Fruit fly (Drosophila melanogaster) whole organism, wandering third instar larva: ENCODE results near the gene CG31729.

Experiments
- Abd-B ChIP-seq: fragments of >200 bp; optimal IDR thresholded peaks from 2 replicates; lab custom pipeline; 2017; ENCODE audit warnings: missing biosample characterization, missing genetic modification characterization
- CG32264 ChIP-seq: fragments of 200-800 bp; sonication (Bioruptor generic); optimal IDR thresholded peaks from 2 replicates; lab custom pipeline; 2016; ENCODE audit warnings: missing biosample characterization, missing genetic modification characterization
- CG9705 ChIP-seq: fragments of 200-800 bp; sonication (Bioruptor generic); optimal IDR thresholded peaks from 2 replicates; lab custom pipeline; 2018; ENCODE audit warnings: missing biosample characterization, mild to moderate bottlenecking, missing genetic modification characterization
- Dfd ChIP-seq: fragments of >200 bp; optimal IDR thresholded peaks from 2 replicates; lab custom pipeline; 2017; ENCODE audit warnings: missing biosample characterization, missing genetic modification characterization
- Dif ChIP-seq: fragments of 200-275, 200-300 bp; sonication (Bioruptor generic); optimal IDR thresholded peaks from 2 replicates; lab custom pipeline; 2018; ENCODE audit warnings: missing biosample characterization, missing genetic modification characterization; ENCODE audit not compliant: partially characterized antibody
- GATAd ChIP-seq: sonication (Bioruptor generic); optimal IDR thresholded peaks from 2 replicates; lab custom pipeline; 2016; ENCODE audit warnings: missing biosample characterization, missing genetic modification characterization
- Hnf4 ChIP-seq: fragments of 200-800 bp; sonication (Bioruptor generic); optimal IDR thresholded peaks from 2 replicates; lab custom pipeline; 2016; ENCODE audit warnings: missing biosample characterization, mild to moderate bottlenecking, missing genetic modification characterization
- Hr78 ChIP-seq: fragments of >200 bp; optimal IDR thresholded peaks from 2 replicates; lab custom pipeline; 2017; ENCODE audit warnings: missing biosample characterization, missing genetic modification characterization
- Jra ChIP-seq: sonication (Bioruptor generic); optimal IDR thresholded peaks from 2 replicates; lab custom pipeline; 2016; ENCODE audit warnings: missing biosample characterization, missing genetic modification characterization
- Mio ChIP-seq: sonication (Bioruptor generic); optimal IDR thresholded peaks from 2 replicates; lab custom pipeline; 2016; ENCODE audit warnings: missing biosample characterization, missing genetic modification characterization
- Myc ChIP-seq: fragments of >200 bp; optimal IDR thresholded peaks from 2 replicates; lab custom pipeline; 2017
- N ChIP-seq: fragments of >200 bp; optimal IDR thresholded peaks from 2 replicates; lab custom pipeline; 2018; ENCODE audit warnings: missing biosample characterization, missing external identifiers, missing genetic modification characterization
- OdsH ChIP-seq: fragments of 200-800 bp; sonication (Bioruptor generic); optimal IDR thresholded peaks from 2 replicates; lab custom pipeline; 2016; ENCODE audit warnings: missing biosample characterization, mild to moderate bottlenecking, missing genetic modification characterization
- Rel ChIP-seq, 2 experiments: fragments of 200-800 bp; sonication (Bioruptor generic) in 1 of 2; optimal IDR thresholded peaks; 2 replicates in 1 of 2; 3 replicates in 1 of 2; lab custom pipeline; 2016 to 2019; ENCODE audit warnings: mild to moderate bottlenecking in 2 of 2, missing biosample characterization in 2 of 2, missing genetic modification characterization in 2 of 2, moderate library complexity in 1 of 2
- Vsx2 ChIP-seq: fragments of 200-300, 225-300 bp; sonication (Bioruptor generic); optimal IDR thresholded peaks from 2 replicates; lab custom pipeline; 2018; ENCODE audit warnings: missing biosample characterization, missing genetic modification characterization; ENCODE audit not compliant: partially characterized antibody
- br ChIP-seq: fragments of 200-800 bp; sonication (Bioruptor generic); optimal IDR thresholded peaks from 2 replicates; lab custom pipeline; 2016; ENCODE audit warnings: missing biosample characterization, missing genetic modification characterization
- brk ChIP-seq: fragments of 200-800 bp; sonication (Bioruptor generic); optimal IDR thresholded peaks from 2 replicates; lab custom pipeline; 2016; ENCODE audit warnings: missing biosample characterization, mild to moderate bottlenecking, missing genetic modification characterization
- dl ChIP-seq, 2 experiments: fragments of 175-275, 200-275 bp in 1 of 2; fragments of 200-275 bp in 1 of 2; sonication (Bioruptor generic); optimal IDR thresholded peaks; lab custom pipeline; 2018; ENCODE audit warnings: mild to moderate bottlenecking in 2 of 2, missing biosample characterization in 2 of 2, missing genetic modification characterization in 2 of 2, moderate library complexity in 2 of 2; ENCODE audit not compliant: partially characterized antibody in 2 of 2, insufficient read depth in 1 of 2
- dsf ChIP-seq: sonication (Bioruptor generic); optimal IDR thresholded peaks from 2 replicates; lab custom pipeline; 2016; ENCODE audit warnings: missing biosample characterization, missing genetic modification characterization, borderline replicate concordance
- ey ChIP-seq: fragments of 200-800 bp; sonication (Bioruptor generic); optimal IDR thresholded peaks from 2 replicates; lab custom pipeline; 2016; ENCODE audit warnings: missing biosample characterization, missing genetic modification characterization
- fru ChIP-seq: fragments of 200-800 bp; sonication (Bioruptor generic); optimal IDR thresholded peaks from 3 replicates; lab custom pipeline; 2016; ENCODE audit warnings: missing biosample characterization, mild to moderate bottlenecking, missing genetic modification characterization
- h ChIP-seq: fragments of 200-800 bp; sonication (Bioruptor generic); optimal IDR thresholded peaks from 3 replicates; lab custom pipeline; 2016; ENCODE audit warnings: missing biosample characterization, mild to moderate bottlenecking, missing genetic modification characterization
- jim ChIP-seq: fragments of 175-275, 200-325 bp; sonication (Bioruptor generic); optimal IDR thresholded peaks from 2 replicates; lab custom pipeline; 2016; ENCODE audit warnings: missing biosample characterization, mild to moderate bottlenecking, missing genetic modification characterization
- pan ChIP-seq: fragments of >200 bp; optimal IDR thresholded peaks from 2 replicates; lab custom pipeline; 2017
- rgr ChIP-seq: fragments of 200-800 bp; sonication (Bioruptor generic); optimal IDR thresholded peaks from 3 replicates; lab custom pipeline; 2016; ENCODE audit warnings: missing biosample characterization, mild to moderate bottlenecking, missing genetic modification characterization
- sv ChIP-seq: fragments of 200-800 bp; sonication (Bioruptor generic); optimal IDR thresholded peaks from 3 replicates; lab custom pipeline; 2016; ENCODE audit warnings: missing biosample characterization, missing genetic modification characterization
- tai ChIP-seq: sonication (Bioruptor generic); optimal IDR thresholded peaks from 2 replicates; lab custom pipeline; 2016; ENCODE audit warnings: missing biosample characterization, missing genetic modification characterization
- usp ChIP-seq: fragments of >200 bp; optimal IDR thresholded peaks from 2 replicates; lab custom pipeline; 2017; ENCODE audit warnings: missing biosample characterization, missing genetic modification characterization

CG31729 gene

DNA sequence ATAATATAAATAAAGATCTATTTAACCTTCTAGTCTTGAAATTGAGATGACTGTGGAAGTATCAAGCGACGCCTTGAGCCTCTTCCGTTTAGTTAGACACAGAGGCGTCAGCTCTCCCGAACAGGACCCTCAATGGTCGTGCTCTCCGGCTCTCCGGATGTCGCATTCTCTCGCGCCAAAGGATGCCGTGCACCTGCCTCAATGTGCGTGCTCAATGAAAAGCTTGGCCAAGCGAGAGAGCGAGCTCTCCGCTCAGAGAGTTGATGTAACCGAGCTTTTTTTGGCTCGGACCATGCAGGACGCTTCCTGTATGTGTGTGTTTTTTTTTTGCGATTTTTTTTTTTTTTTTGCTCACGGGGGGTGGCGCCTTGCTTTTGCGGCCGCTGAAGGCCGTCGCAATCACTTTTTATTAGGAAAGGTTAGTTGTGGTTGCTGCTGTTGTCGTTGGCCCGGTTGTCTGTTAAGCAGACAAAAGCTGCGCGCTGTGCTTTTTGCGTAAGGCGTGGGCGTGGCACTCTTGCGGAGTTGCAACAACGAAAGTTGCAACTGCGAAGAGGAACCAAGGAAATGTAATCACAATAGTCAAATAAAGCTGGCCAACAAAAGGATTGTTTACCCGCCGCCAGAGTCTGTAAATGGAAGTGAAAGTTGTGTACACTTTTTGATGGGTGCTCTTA, 42.2 kb downstream of the CG31729 start:
- no peak for TF ChIP-seq tai (GFP tag; lab: Kevin White, UChicago)
- TF ChIP-seq Dif (GFP tag; lab: Kevin White, UChicago) = peak; percentile 2
- TF ChIP-seq, all 38 proteins: peak for 1

dm6 chr2L:13332736-13333135, 42.9 kb downstream of the CG31729 start:
- TF ChIP-seq dl (GFP tag; optimal IDR thresholded peaks at IDR 0.05; lab: Kevin White, UChicago; ENCODE audit: insufficient read depth in 1 of 2, partially characterized antibody in 2 of 2) = no peak
- no peak for TF ChIP-seq pan (lab: Kevin White, UChicago)
- no peak for TF ChIP-seq Myc (lab: Kevin White, UChicago)
- TF ChIP-seq dsf = no peak
- no peak for TF ChIP-seq Hr78 (GFP tag; lab: Kevin White, UChicago)
- TF ChIP-seq Dif (GFP tag; lab: Kevin White, UChicago) = no peak
- TF ChIP-seq CG32264 (GFP tag; lab: Kevin White, UChicago) = no peak
- no peak for TF ChIP-seq jim (GFP tag; lab: Kevin White, UChicago)
- no peak for TF ChIP-seq Jra (GFP tag; lab: Kevin White, UChicago)
- no peak for TF ChIP-seq N (GFP tag; lab: Kevin White, UChicago)
- no peak for TF ChIP-seq usp
- TF ChIP-seq OdsH (GFP tag; lab: Kevin White, UChicago) = no peak
- TF ChIP-seq Dfd = no peak
- TF ChIP-seq Hnf4 (GFP tag; lab: Kevin White, UChicago) = no peak
- no peak for TF ChIP-seq Abd-B (GFP tag; lab: Kevin White, UChicago)
- TF ChIP-seq Rel (GFP tag; optimal IDR thresholded peaks at IDR 0.05; lab: Kevin White, UChicago) = no peak
- TF ChIP-seq Rel (tag; optimal IDR thresholded peaks at IDR 0.05; lab: Kevin White, UChicago) = no peak
- no peak for TF ChIP-seq CG9705
- no peak for TF ChIP-seq rgr (GFP tag; lab: Kevin White, UChicago)
- TF ChIP-seq h = no peak
- no peak for TF ChIP-seq Vsx2 (GFP tag; lab: Kevin White, UChicago)

- TF ChIP-seq Myc (lab: Kevin White, UChicago) = no peak
- no peak for TF ChIP-seq Rel (GFP tag; optimal IDR thresholded peaks at IDR 0.05; lab: Kevin White, UChicago)
- TF ChIP-seq Rel (tag; optimal IDR thresholded peaks at IDR 0.05; lab: Kevin White, UChicago) = no peak
- TF ChIP-seq rgr (GFP tag; lab: Kevin White, UChicago) = no peak
- no peak for TF ChIP-seq ey
- no peak for TF ChIP-seq fru
- no peak for TF ChIP-seq CG32264 (GFP tag; lab: Kevin White, UChicago)
- no peak for TF ChIP-seq brk (GFP tag; lab: Kevin White, UChicago)
- TF ChIP-seq pan (lab: Kevin White, UChicago) = no peak
- no peak for TF ChIP-seq sv (GFP tag; lab: Kevin White, UChicago)
- no peak for TF ChIP-seq CG9705
- no peak for TF ChIP-seq GATAd (GFP tag; lab: Kevin White, UChicago)
- no peak for TF ChIP-seq dl (GFP tag; optimal IDR thresholded peaks at IDR 0.05; lab: Kevin White, UChicago; ENCODE audit: insufficient read depth in 1 of 2, partially characterized antibody in 2 of 2)
- no peak for TF ChIP-seq h
- no peak for TF ChIP-seq Mio (GFP tag; lab: Kevin White, UChicago)
- no peak for TF ChIP-seq br
- TF ChIP-seq tai (GFP tag; lab: Kevin White, UChicago) = no peak
- TF ChIP-seq jim (GFP tag; lab: Kevin White, UChicago) = no peak
Measured at dm6 chr2L:13347473-13347872, 57.7 kb downstream of the CG31729 start, which contains the start of gene CG16826. Gene CG16826 (plus strand): TSS chr2L:13347773.

DNA sequence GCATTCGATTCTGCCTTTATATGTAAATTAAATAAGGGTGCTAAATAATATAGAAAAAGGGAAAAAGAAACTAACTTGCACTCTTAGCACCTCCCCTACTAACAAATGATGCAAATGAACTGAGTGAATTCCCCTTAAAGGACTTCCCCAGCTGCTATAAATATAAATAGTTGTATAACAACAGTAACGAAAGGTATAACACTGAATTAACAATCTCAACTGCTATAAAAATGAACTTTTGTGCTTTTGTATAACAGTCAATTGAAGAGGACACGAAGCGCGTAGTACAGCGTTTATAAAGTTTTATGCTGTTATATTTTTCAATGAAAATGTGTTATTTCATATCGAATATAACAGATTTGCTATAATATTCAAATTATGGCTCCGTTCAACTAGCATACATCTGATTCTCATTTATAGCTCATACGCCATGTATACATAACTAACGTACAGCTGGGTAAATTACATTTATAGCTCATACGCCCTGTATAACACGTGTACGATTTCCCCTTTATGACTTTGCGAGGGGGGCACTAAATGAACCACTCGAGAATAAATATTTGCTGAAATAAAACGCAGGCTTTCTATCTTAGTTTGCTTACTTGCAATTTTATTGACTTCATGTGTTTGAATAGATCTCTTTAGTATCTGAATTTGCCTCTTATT, 59.6 kb downstream of the CG31729 start:
- TF ChIP-seq Vsx2 (GFP tag; lab: Kevin White, UChicago) = no peak
- TF ChIP-seq Myc (lab: Kevin White, UChicago) = peak; percentile 37
